Worm (Caenorhabditis elegans): Measurements from ENCODE around the gene sftd-3.

Gene sftd-3

ce11 chrII:8961450-8961849 lies 2.5 kb downstream of the sftd-3 start:
- peak; percentile 12 for TF ChIP-seq sma-9 (GFP tag; optimal IDR thresholded peaks at IDR 0.05)
- TF ChIP-seq sma-9 (tag; optimal IDR thresholded peaks at IDR 0.05): no peak
- no peak for TF ChIP-seq aly-2 (tag; optimal IDR thresholded peaks at IDR 0.05)
- TF ChIP-seq ama-1 (optimal IDR thresholded peaks at IDR 0.05): peak; percentile 9
- peak; percentile 73 for TF ChIP-seq nhr-129 (tag; optimal IDR thresholded peaks at IDR 0.05)
- no peak for TF ChIP-seq lin-39 (tag; optimal IDR thresholded peaks at IDR 0.05)
- no peak for TF ChIP-seq nhr-25 (tag; optimal IDR thresholded peaks at IDR 0.05)
- no peak for TF ChIP-seq gmeb-1 (tag; optimal IDR thresholded peaks at IDR 0.05)

ce11 chrII:8960414-8960813 lies 3.5 kb downstream of the sftd-3 start, which contains the start of gene cal-2:
cal-2 (plus strand) TSS chrII:8960714.
- TF ChIP-seq ztf-11 (tag; optimal IDR thresholded peaks at IDR 0.05) (no peak), lin-13 (GFP tag; optimal IDR thresholded peaks at IDR 0.05) (no peak), Y55F3AM.14 (GFP tag; optimal IDR thresholded peaks at IDR 0.05) (no peak)

- TF ChIP-seq skn-1 (tag; optimal IDR thresholded peaks at IDR 0.05): no peak
- TF ChIP-seq egl-27 (tag; optimal IDR thresholded peaks at IDR 0.05): no peak
- TF ChIP-seq nhr-23 (tag; optimal IDR thresholded peaks at IDR 0.05): no peak
- TF ChIP-seq ztf-4 (tag; optimal IDR thresholded peaks at IDR 0.05): no peak
- no peak for TF ChIP-seq nhr-77 (tag; optimal IDR thresholded peaks at IDR 0.05)
- TF ChIP-seq crh-2 (tag; optimal IDR thresholded peaks at IDR 0.05): no peak
- TF ChIP-seq lin-13 (GFP tag; optimal IDR thresholded peaks at IDR 0.05): no peak
- TF ChIP-seq sma-3 (GFP tag; optimal IDR thresholded peaks at IDR 0.05): no peak
- TF ChIP-seq ZK546.5 (tag; optimal IDR thresholded peaks at IDR 0.05): no peak
- peak; percentile 61 for TF ChIP-seq sma-9 (GFP tag; optimal IDR thresholded peaks at IDR 0.05)
- no peak for TF ChIP-seq sma-9 (tag; optimal IDR thresholded peaks at IDR 0.05)
- no peak for TF ChIP-seq nhr-25 (tag; optimal IDR thresholded peaks at IDR 0.05)
- TF ChIP-seq lin-11 (tag; optimal IDR thresholded peaks at IDR 0.05): no peak
- no peak for TF ChIP-seq gmeb-1 (tag; optimal IDR thresholded peaks at IDR 0.05)
- TF ChIP-seq nhr-21 (tag; optimal IDR thresholded peaks at IDR 0.05): no peak
- no peak for TF ChIP-seq blmp-1 (tag; optimal IDR thresholded peaks at IDR 0.05; ENCODE audit: insufficient read depth)
- no peak for TF ChIP-seq nhr-12 (tag; optimal IDR thresholded peaks at IDR 0.05)
- peak; percentile 65 for TF ChIP-seq F13H6.1 (tag; optimal IDR thresholded peaks at IDR 0.05)
- peak; percentile 4 for TF ChIP-seq ama-1 (optimal IDR thresholded peaks at IDR 0.05)
- no peak for TF ChIP-seq mab-5 (tag; optimal IDR thresholded peaks at IDR 0.05)
- TF ChIP-seq ztf-11 (tag; optimal IDR thresholded peaks at IDR 0.05): no peak
- no peak for TF ChIP-seq lin-39 (tag; optimal IDR thresholded peaks at IDR 0.05)
- TF ChIP-seq unc-55 (GFP tag; optimal IDR thresholded peaks at IDR 0.05): no peak
- no peak for TF ChIP-seq Y55F3AM.14 (GFP tag; optimal IDR thresholded peaks at IDR 0.05)
- TF ChIP-seq aly-2 (tag; optimal IDR thresholded peaks at IDR 0.05): no peak
- TF ChIP-seq elt-1 (tag; optimal IDR thresholded peaks at IDR 0.05): no peak
- peak; percentile 77 for TF ChIP-seq nhr-129 (tag; optimal IDR thresholded peaks at IDR 0.05)
- TF ChIP-seq unc-62 (GFP tag; optimal IDR thresholded peaks at IDR 0.05): no peak
- TF ChIP-seq R02D3.7 (tag; optimal IDR thresholded peaks at IDR 0.05): no peak
- TF ChIP-seq snpc-4 (tag; optimal IDR thresholded peaks at IDR 0.05): no peak
- TF ChIP-seq C34F6.9 (tag; optimal IDR thresholded peaks at IDR 0.05): peak; percentile 22
- TF ChIP-seq ceh-16 (tag; optimal IDR thresholded peaks at IDR 0.05): no peak
- TF ChIP-seq elt-3 (tag; optimal IDR thresholded peaks at IDR 0.05): no peak
- no peak for TF ChIP-seq nhr-10 (tag; optimal IDR thresholded peaks at IDR 0.05)
- TF ChIP-seq peb-1 (tag; optimal IDR thresholded peaks at IDR 0.05): no peak
- TF ChIP-seq ceh-82 (tag; optimal IDR thresholded peaks at IDR 0.05): no peak
- TF ChIP-seq lsy-2 (tag; optimal IDR thresholded peaks at IDR 0.05): peak in 1 of 2 experiments; percentile 20
- TF ChIP-seq sem-4 (tag; optimal IDR thresholded peaks at IDR 0.05): no peak
- no peak for TF ChIP-seq dmd-4 (tag; optimal IDR thresholded peaks at IDR 0.05)
- TF ChIP-seq ztf-1 (GFP tag; conservative IDR thresholded peaks at IDR 0.05): no peak
- no peak for TF ChIP-seq fos-1 (tag; optimal IDR thresholded peaks at IDR 0.05)
- TF ChIP-seq mdl-1 (tag; optimal IDR thresholded peaks at IDR 0.05): no peak
- no peak for TF ChIP-seq zag-1 (tag; optimal IDR thresholded peaks at IDR 0.05)
- no peak for TF ChIP-seq mbf-1 (tag; optimal IDR thresholded peaks at IDR 0.05)
- no peak for TF ChIP-seq nhr-11 (tag; optimal IDR thresholded peaks at IDR 0.05)
Measured at ce11 chrII:8959081-8959480, 4.9 kb downstream of the sftd-3 start.

Measured in whole organism, L2 larva.